Fruit fly (Drosophila melanogaster) whole organism, embryonic: ENCODE measurements around the gene CG10793.

Source experiments
- Adf1 ChIP-seq: fragments of 200-800 bp; sonication (Bioruptor generic); IDR thresholded peaks from 2 replicates; pipeline ENCODE4 v1.3.6; 2022; ENCODE audit warnings: missing biosample characterization, missing genetic modification characterization
- Aef1 ChIP-seq: fragments of 200-800 bp; sonication (Bioruptor generic); IDR thresholded peaks from 3 replicates; pipeline ENCODE4 v1.3.6; 2022; ENCODE audit warnings: missing biosample characterization, missing genetic modification characterization
- Asciz ChIP-seq: fragments of 200-800 bp; sonication (Bioruptor generic); optimal IDR thresholded peaks from 2 replicates; lab custom pipeline; 2017; ENCODE audit warnings: missing biosample characterization, mild to moderate bottlenecking, missing genetic modification characterization, missing genetic modification reagents
- Atf-2 ChIP-seq: fragments of 200-800 bp; sonication (Bioruptor generic); optimal IDR thresholded peaks from 2 replicates; lab custom pipeline; 2016; ENCODE audit warnings: missing biosample characterization, missing genetic modification characterization
- CG10543 ChIP-seq: fragments of 200-800 bp; sonication (Bioruptor generic); optimal IDR thresholded peaks from 3 replicates; lab custom pipeline; 2017; ENCODE audit warnings: missing biosample characterization, mild to moderate bottlenecking, missing genetic modification characterization, moderate library complexity
- CG1233 ChIP-seq: fragments of 200-800 bp; sonication (Bioruptor generic); optimal IDR thresholded peaks from 4 replicates; lab custom pipeline; 2018; ENCODE audit warnings: missing biosample characterization, mild to moderate bottlenecking, missing genetic modification characterization
- CG13424 ChIP-seq: fragments of 200-800 bp; sonication (Bioruptor generic); optimal IDR thresholded peaks from 2 replicates; lab custom pipeline; 2019; ENCODE audit warnings: missing biosample characterization, mild to moderate bottlenecking, missing genetic modification characterization, moderate library complexity
- CG15073 ChIP-seq: fragments of 200-800 bp; sonication (Bioruptor generic); optimal IDR thresholded peaks from 2 replicates; lab custom pipeline; 2016; ENCODE audit warnings: missing biosample characterization, missing genetic modification characterization
- CG1529 ChIP-seq: fragments of 200-800 bp; sonication (Bioruptor generic); optimal IDR thresholded peaks from 3 replicates; lab custom pipeline; 2018; ENCODE audit warnings: missing biosample characterization, missing genetic modification characterization
- CG17186 ChIP-seq: fragments of 200-800 bp; sonication (Bioruptor generic); optimal IDR thresholded peaks from 3 replicates; lab custom pipeline; 2017; ENCODE audit warnings: missing biosample characterization, missing genetic modification reagents, missing genetic modification characterization
- CG17361 ChIP-seq: fragments of 200-800 bp; sonication (Bioruptor generic); IDR thresholded peaks from 3 replicates; pipeline ENCODE4 v1.3.6; 2022; ENCODE audit warnings: missing biosample characterization, missing genetic modification characterization
- CG1792 ChIP-seq: fragments of 200-800 bp; sonication (Bioruptor generic); optimal IDR thresholded peaks from 2 replicates; lab custom pipeline; 2016; ENCODE audit warnings: missing biosample characterization, missing genetic modification characterization
- CG1832 ChIP-seq: fragments of 200-800 bp; sonication (Bioruptor generic); optimal IDR thresholded peaks from 2 replicates; lab custom pipeline; 2017; ENCODE audit warnings: missing biosample characterization, mild to moderate bottlenecking, missing genetic modification characterization, inconsistent platforms
- CG2199 ChIP-seq: fragments of 200-800 bp; sonication (Bioruptor generic); IDR thresholded peaks from 3 replicates; pipeline ENCODE4 v1.3.6; 2022; ENCODE audit warnings: missing biosample characterization, missing genetic modification characterization
- CG34376 ChIP-seq: fragments of 200-800 bp; sonication (Bioruptor generic); optimal IDR thresholded peaks from 2 replicates; lab custom pipeline; 2018; ENCODE audit warnings: missing biosample characterization, mild to moderate bottlenecking, missing genetic modification characterization
- CG3838 ChIP-seq: fragments of 200-800 bp; sonication (Bioruptor generic); optimal IDR thresholded peaks from 3 replicates; lab custom pipeline; 2016; ENCODE audit warnings: missing biosample characterization, missing genetic modification characterization
- CG4282 ChIP-seq: fragments of 200-800 bp; sonication (Bioruptor generic); optimal IDR thresholded peaks from 2 replicates; lab custom pipeline; 2016; ENCODE audit warnings: missing biosample characterization, missing genetic modification characterization
- CG4617 ChIP-seq: fragments of 200-800 bp; sonication (Bioruptor generic); optimal IDR thresholded peaks from 3 replicates; lab custom pipeline; 2016; ENCODE audit warnings: missing biosample characterization, missing genetic modification characterization, borderline replicate concordance
- CG5245 ChIP-seq: fragments of 200-800 bp; sonication (Bioruptor generic); optimal IDR thresholded peaks from 3 replicates; lab custom pipeline; 2016; ENCODE audit warnings: missing biosample characterization, missing genetic modification characterization
- CG5953 ChIP-seq: fragments of 200-800 bp; sonication (Bioruptor generic); IDR thresholded peaks from 2 replicates; pipeline ENCODE4 v1.3.6; 2022; ENCODE audit warnings: missing biosample characterization, missing genetic modification characterization
- CG7372 ChIP-seq: fragments of 200-800 bp; sonication (Bioruptor generic); IDR thresholded peaks from 2 replicates; pipeline ENCODE4 v1.3.6; 2022; ENCODE audit warnings: missing biosample characterization, missing genetic modification characterization
- CG8478 ChIP-seq: fragments of >200 bp; optimal IDR thresholded peaks from 2 replicates; lab custom pipeline; 2018
- Dll ChIP-seq: fragments of 200-800 bp; sonication (Bioruptor generic); IDR thresholded peaks from 4 replicates; pipeline ENCODE4 v1.3.6; 2022; ENCODE audit warnings: missing biosample characterization, missing genetic modification characterization; ENCODE audit not compliant: partially characterized antibody
- Drgx ChIP-seq: fragments of 200-800 bp; sonication (Bioruptor generic); IDR thresholded peaks from 2 replicates; pipeline ENCODE4 v1.3.6; 2022; ENCODE audit warnings: missing biosample characterization, missing genetic modification characterization
- Gsc ChIP-seq: fragments of 200-800 bp; sonication (Bioruptor generic); IDR thresholded peaks from 2 replicates; pipeline ENCODE4 v1.3.6; 2022; ENCODE audit warnings: missing biosample characterization, missing genetic modification characterization
- H15 ChIP-seq: fragments of 200-800 bp; sonication (Bioruptor generic); IDR thresholded peaks from 3 replicates; pipeline ENCODE4 v1.3.6; 2022; ENCODE audit warnings: missing biosample characterization, missing genetic modification characterization
- HHEX ChIP-seq: fragments of 200-800 bp; sonication (Bioruptor generic); optimal IDR thresholded peaks from 3 replicates; lab custom pipeline; 2017; ENCODE audit warnings: missing biosample characterization, mild to moderate bottlenecking, missing genetic modification characterization, missing genetic modification reagents
- HLH3B ChIP-seq: fragments of 200-800 bp; sonication (Bioruptor generic); IDR thresholded peaks from 2 replicates; pipeline ENCODE4 v1.3.6; 2022; ENCODE audit warnings: missing biosample characterization, missing genetic modification characterization
- HLHmδ ChIP-seq: fragments of 200-800 bp; sonication (Bioruptor generic); optimal IDR thresholded peaks from 2 replicates; lab custom pipeline; 2018; ENCODE audit warnings: missing biosample characterization, mild to moderate bottlenecking, missing genetic modification characterization, moderate library complexity
- Hey ChIP-seq: fragments of 200-800 bp; sonication (Bioruptor generic); optimal IDR thresholded peaks from 3 replicates; lab custom pipeline; 2018; ENCODE audit warnings: missing biosample characterization, mild to moderate bottlenecking, missing genetic modification characterization
- Pdp1 ChIP-seq, 2 experiments: fragments of 200-800 bp; sonication (Bioruptor generic); optimal IDR thresholded peaks; 3 replicates each; lab custom pipeline; 2016; ENCODE audit warnings: missing biosample characterization in 2 of 2, missing genetic modification characterization in 2 of 2, mild to moderate bottlenecking in 1 of 2, moderate library complexity in 1 of 2
- Sry-β ChIP-seq: fragments of 200-800 bp; sonication (Bioruptor generic); optimal IDR thresholded peaks from 2 replicates; lab custom pipeline; 2018; ENCODE audit warnings: missing biosample characterization, mild to moderate bottlenecking, missing genetic modification characterization, moderate library complexity
- Ssrp ChIP-seq: fragments of 200-800 bp; sonication (Bioruptor generic); optimal IDR thresholded peaks from 2 replicates; lab custom pipeline; 2018; ENCODE audit warnings: missing biosample characterization, mild to moderate bottlenecking, missing genetic modification characterization, moderate library complexity
- Trl ChIP-seq, 3 experiments: fragments of >200 bp in 2 of 3; fragments of 200-800 bp in 1 of 3; sonication (Bioruptor generic) in 1 of 3; optimal IDR thresholded peaks; 2 replicates in 1 of 3; 3 replicates in 2 of 3; lab custom pipeline; 2016 to 2017; ENCODE audit warnings: missing biosample characterization in 1 of 3, missing genetic modification characterization in 1 of 3
- Xrp1 ChIP-seq: fragments of 200-800 bp; sonication (Bioruptor generic); IDR thresholded peaks from 2 replicates; pipeline ENCODE4 v1.3.6; 2022; ENCODE audit warnings: missing biosample characterization, missing genetic modification characterization
- ase ChIP-seq: fragments of 200-800 bp; sonication (Bioruptor generic); IDR thresholded peaks from 3 replicates; pipeline ENCODE4 v1.3.6; 2022; ENCODE audit warnings: missing biosample characterization, missing genetic modification characterization
- cad ChIP-seq: fragments of >200 bp; optimal IDR thresholded peaks from 2 replicates; lab custom pipeline; 2017; ENCODE audit warnings: missing biosample characterization, missing genetic modification characterization
- chn ChIP-seq: fragments of 200-800 bp; sonication (Bioruptor generic); optimal IDR thresholded peaks from 2 replicates; lab custom pipeline; 2016; ENCODE audit warnings: missing biosample characterization, missing genetic modification characterization
- crp ChIP-seq, 2 experiments: fragments of 200-800 bp; sonication (Bioruptor generic); optimal IDR thresholded peaks; 2 replicates in 1 of 2; 3 replicates in 1 of 2; lab custom pipeline; 2017; ENCODE audit warnings: missing biosample characterization in 2 of 2, missing genetic modification characterization in 2 of 2, mild to moderate bottlenecking in 1 of 2, moderate library complexity in 1 of 2
- disco-r ChIP-seq: fragments of 200-800 bp; sonication (Bioruptor generic); optimal IDR thresholded peaks from 2 replicates; lab custom pipeline; 2016; ENCODE audit warnings: missing biosample characterization, missing genetic modification characterization
- dmrt11E ChIP-seq: fragments of 200-800 bp; sonication (Bioruptor generic); optimal IDR thresholded peaks from 3 replicates; lab custom pipeline; 2018; ENCODE audit warnings: missing biosample characterization, mild to moderate bottlenecking, missing genetic modification characterization, moderate library complexity
- eve ChIP-seq, 2 experiments: fragments of >200 bp; optimal IDR thresholded peaks; 2 replicates each; lab custom pipeline; 2017; ENCODE audit warnings: missing biosample characterization in 2 of 2, missing genetic modification characterization in 2 of 2
- fru ChIP-seq: fragments of >200 bp; optimal IDR thresholded peaks from 2 replicates; lab custom pipeline; 2017
- inv ChIP-seq: fragments of 200-800 bp; sonication (Bioruptor generic); IDR thresholded peaks from 2 replicates; pipeline ENCODE4 v1.3.6; 2022; ENCODE audit warnings: missing biosample characterization, missing genetic modification characterization; ENCODE audit not compliant: partially characterized antibody
- jing ChIP-seq: fragments of 200-800 bp; sonication (Bioruptor generic); optimal IDR thresholded peaks from 2 replicates; lab custom pipeline; 2018; ENCODE audit warnings: missing biosample characterization, mild to moderate bottlenecking, missing genetic modification characterization
- kay ChIP-seq: fragments of 200-800 bp; sonication (Bioruptor generic); optimal IDR thresholded peaks from 2 replicates; lab custom pipeline; 2016; ENCODE audit warnings: missing biosample characterization, missing genetic modification characterization
- mam ChIP-seq: fragments of 200-800 bp; sonication (Bioruptor generic); optimal IDR thresholded peaks from 3 replicates; lab custom pipeline; 2016; ENCODE audit warnings: missing biosample characterization, missing genetic modification characterization
- phol ChIP-seq: fragments of 200-800 bp; sonication (Bioruptor generic); optimal IDR thresholded peaks from 3 replicates; lab custom pipeline; 2018; ENCODE audit warnings: missing biosample characterization, mild to moderate bottlenecking, missing genetic modification characterization, moderate library complexity
- pnt ChIP-seq: fragments of 200-800 bp; sonication (Bioruptor generic); optimal IDR thresholded peaks from 3 replicates; lab custom pipeline; 2016; ENCODE audit warnings: missing biosample characterization, missing genetic modification characterization
- ranshi ChIP-seq: fragments of 200-800 bp; sonication (Bioruptor generic); IDR thresholded peaks from 2 replicates; pipeline ENCODE4 v1.3.6; 2022; ENCODE audit warnings: missing biosample characterization, missing genetic modification characterization
- sisA ChIP-seq: fragments of 200-800 bp; sonication (Bioruptor generic); IDR thresholded peaks from 2 replicates; pipeline ENCODE4 v1.3.6; 2022; ENCODE audit warnings: missing biosample characterization, missing genetic modification characterization
- sna ChIP-seq: fragments of 200-800 bp; sonication (Bioruptor generic); IDR thresholded peaks from 2 replicates; pipeline ENCODE4 v1.3.6; 2022; ENCODE audit warnings: missing biosample characterization, missing genetic modification characterization; ENCODE audit not compliant: partially characterized antibody

CG10793 gene

dm6 chrX:3357724-3358179, 41.5 kb upstream of the CG10793 start (continued):
- TF ChIP-seq Trl (optimal IDR thresholded peaks at IDR 0.05; lab: Kevin White, UChicago) (no peak), Trl (GFP tag; optimal IDR thresholded peaks at IDR 0.05; lab: Kevin White, UChicago) (peak; percentile 24), fru (lab: Kevin White, UChicago) (no peak), CG1832 (GFP tag; lab: Kevin White, UChicago) (no peak), CG7372 (no peak), HHEX (peak; percentile 64), ase (GFP tag; lab: Robert Waterston, UW) (no peak), H15 (GFP tag; lab: Robert Waterston, UW) (0 out of 3 replicates have a peak, but pooled peaks have one; percentile 40), Aef1 (GFP tag; lab: Robert Waterston, UW) (no peak), dmrt11E (tag; lab: Kevin White, UChicago) (peak; percentile 55), kay (GFP tag; lab: Kevin White, UChicago) (no peak), Dll (GFP tag; lab: Robert Waterston, UW) (no peak), CG10543 (GFP tag; lab: Kevin White, UChicago) (no peak), CG8478 (lab: Kevin White, UChicago) (no peak), CG1233 (peak; percentile 21), CG5953 (no peak), mam (no peak), HLHmδ (peak; percentile 48), HLH3B (no peak; the same call in 1 of the 2 replicates), CG4617 (GFP tag; lab: Kevin White, UChicago) (no peak), phol (tag; lab: Kevin White, UChicago) (peak; percentile 34), Sry-β (GFP tag; lab: Kevin White, UChicago) (peak; percentile 35), CG34376 (GFP tag; lab: Kevin White, UChicago) (no peak), sisA (GFP tag; lab: Robert Waterston, UW) (no peak), Pdp1 (GFP tag; optimal IDR thresholded peaks at IDR 0.05; lab: Kevin White, UChicago) (peak in 1 of 2 experiments; percentile 77), Asciz (GFP tag; lab: Kevin White, UChicago) (peak; percentile 40), CG17186 (GFP tag; lab: Kevin White, UChicago) (no peak), jing (no peak), disco-r (GFP tag; lab: Kevin White, UChicago) (no peak), Hey (tag; lab: Kevin White, UChicago) (no peak), Adf1 (GFP tag; lab: Robert Waterston, UW) (no peak), Gsc (GFP tag; lab: Robert Waterston, UW) (no peak), CG15073 (GFP tag; lab: Kevin White, UChicago) (no peak), CG13424 (tag; lab: Kevin White, UChicago) (peak; percentile 51), Atf-2 (GFP tag; lab: Kevin White, UChicago) (no peak), crp (GFP tag; optimal IDR thresholded peaks at IDR 0.05; lab: Kevin White, UChicago) (no peak), sna (GFP tag; lab: Robert Waterston, UW) (no peak), CG1529 (GFP tag; lab: Kevin White, UChicago) (peak; percentile 25), CG3838 (GFP tag; lab: Kevin White, UChicago) (no peak), CG1792 (GFP tag; lab: Kevin White, UChicago) (no peak), cad (GFP tag; lab: Kevin White, UChicago) (no peak), CG2199 (GFP tag; lab: Robert Waterston, UW) (no peak), Drgx (GFP tag; lab: Robert Waterston, UW) (no peak), inv (no peak), pnt (GFP tag; lab: Kevin White, UChicago) (peak; percentile 7), chn (GFP tag; lab: Kevin White, UChicago) (no peak), ranshi (GFP tag; lab: Robert Waterston, UW) (peak; percentile 18; the same call in 1 of the 2 replicates), Xrp1 (GFP tag; lab: Robert Waterston, UW) (peak; percentile 53), CG5245 (GFP tag; lab: Kevin White, UChicago) (no peak), CG4282 (GFP tag; lab: Kevin White, UChicago) (no peak), Ssrp (tag; lab: Kevin White, UChicago) (peak; percentile 36), eve (GFP tag; optimal IDR thresholded peaks at IDR 0.05; lab: Kevin White, UChicago) (no peak), CG17361 (GFP tag; lab: Robert Waterston, UW) (no peak)
